Fruit fly (Drosophila melanogaster) whole organism, embryonic: ENCODE results near the gene CG17562.

Experiments
- Atf-2 ChIP-seq: fragments of 200-800 bp; sonication (Bioruptor generic); optimal IDR thresholded peaks from 2 replicates; lab custom pipeline; 2016; ENCODE audit warnings: missing biosample characterization, missing genetic modification characterization
- CG10274 ChIP-seq: fragments of 200-800 bp; sonication (Bioruptor generic); optimal IDR thresholded peaks from 3 replicates; lab custom pipeline; 2017; ENCODE audit warnings: missing biosample characterization, mild to moderate bottlenecking, missing genetic modification characterization
- CG10366 ChIP-seq: fragments of 200-800 bp; sonication (Bioruptor generic); IDR thresholded peaks from 2 replicates; pipeline ENCODE4 v1.3.6; 2022; ENCODE audit warnings: missing biosample characterization, missing genetic modification characterization
- CG15601 ChIP-seq: fragments of 200-800 bp; sonication (Bioruptor generic); optimal IDR thresholded peaks from 3 replicates; lab custom pipeline; 2019; ENCODE audit warnings: missing biosample characterization, mild to moderate bottlenecking, missing genetic modification characterization, moderate library complexity
- CG33213 ChIP-seq: fragments of 200-800 bp; sonication (Bioruptor generic); optimal IDR thresholded peaks from 3 replicates; lab custom pipeline; 2016; ENCODE audit warnings: missing biosample characterization, missing genetic modification characterization
- CG4730 ChIP-seq: fragments of 200-800 bp; sonication (Bioruptor generic); IDR thresholded peaks from 2 replicates; pipeline ENCODE4 v1.3.6; 2022; ENCODE audit warnings: missing biosample characterization, missing genetic modification characterization
- Kr ChIP-seq: fragments of 200-800 bp; sonication (Bioruptor generic); optimal IDR thresholded peaks from 2 replicates; lab custom pipeline; 2017; ENCODE audit warnings: missing biosample characterization, mild to moderate bottlenecking, missing genetic modification characterization
- Opbp ChIP-seq: fragments of 200-800 bp; sonication (Bioruptor generic); IDR thresholded peaks from 3 replicates; pipeline ENCODE4 v1.3.6; 2022; ENCODE audit warnings: missing biosample characterization, missing genetic modification characterization; ENCODE audit not compliant: partially characterized antibody
- Ptx1 ChIP-seq: fragments of 200-800 bp; sonication (Bioruptor generic); IDR thresholded peaks from 2 replicates; pipeline ENCODE4 v1.3.6; 2022; ENCODE audit warnings: missing biosample characterization, missing genetic modification characterization
- hb ChIP-seq: fragments of 200-800 bp; sonication (Bioruptor generic); IDR thresholded peaks from 3 replicates; pipeline ENCODE4 v1.3.6; 2022; ENCODE audit warnings: missing biosample characterization, missing genetic modification characterization; ENCODE audit not compliant: partially characterized antibody
- insv ChIP-seq, 2 experiments: fragments of 200-800 bp; sonication (Bioruptor generic); optimal IDR thresholded peaks; 3 replicates each; lab custom pipeline; 2016 to 2018; ENCODE audit warnings: missing biosample characterization in 2 of 2, missing genetic modification characterization in 2 of 2
- inv ChIP-seq: fragments of 200-800 bp; sonication (Bioruptor generic); IDR thresholded peaks from 2 replicates; pipeline ENCODE4 v1.3.6; 2022; ENCODE audit warnings: missing biosample characterization, missing genetic modification characterization; ENCODE audit not compliant: partially characterized antibody
- ken ChIP-seq: fragments of 200-800 bp; sonication (Bioruptor generic); IDR thresholded peaks from 3 replicates; pipeline ENCODE4 v1.3.6; 2022; ENCODE audit warnings: missing biosample characterization, missing genetic modification characterization
- sc ChIP-seq, 3 experiments: fragments of >200 bp in 2 of 3; fragments of 200-800 bp in 1 of 3; sonication (Bioruptor generic) in 1 of 3; optimal IDR thresholded peaks; 2 replicates in 2 of 3; 3 replicates in 1 of 3; lab custom pipeline; 2017; ENCODE audit warnings: mild to moderate bottlenecking in 1 of 3, missing biosample characterization in 1 of 3, missing genetic modification characterization in 1 of 3, missing genetic modification reagents in 1 of 3
- wdn ChIP-seq: fragments of 200-800 bp; sonication (Bioruptor generic); IDR thresholded peaks from 2 replicates; pipeline ENCODE4 v1.3.6; 2022; ENCODE audit warnings: missing biosample characterization, missing genetic modification characterization
- zf30C ChIP-seq: fragments of 200-800 bp; sonication (Bioruptor generic); optimal IDR thresholded peaks from 3 replicates; lab custom pipeline; 2018; ENCODE audit warnings: missing biosample characterization, mild to moderate bottlenecking, missing genetic modification characterization

The CG17562 gene

DNA sequence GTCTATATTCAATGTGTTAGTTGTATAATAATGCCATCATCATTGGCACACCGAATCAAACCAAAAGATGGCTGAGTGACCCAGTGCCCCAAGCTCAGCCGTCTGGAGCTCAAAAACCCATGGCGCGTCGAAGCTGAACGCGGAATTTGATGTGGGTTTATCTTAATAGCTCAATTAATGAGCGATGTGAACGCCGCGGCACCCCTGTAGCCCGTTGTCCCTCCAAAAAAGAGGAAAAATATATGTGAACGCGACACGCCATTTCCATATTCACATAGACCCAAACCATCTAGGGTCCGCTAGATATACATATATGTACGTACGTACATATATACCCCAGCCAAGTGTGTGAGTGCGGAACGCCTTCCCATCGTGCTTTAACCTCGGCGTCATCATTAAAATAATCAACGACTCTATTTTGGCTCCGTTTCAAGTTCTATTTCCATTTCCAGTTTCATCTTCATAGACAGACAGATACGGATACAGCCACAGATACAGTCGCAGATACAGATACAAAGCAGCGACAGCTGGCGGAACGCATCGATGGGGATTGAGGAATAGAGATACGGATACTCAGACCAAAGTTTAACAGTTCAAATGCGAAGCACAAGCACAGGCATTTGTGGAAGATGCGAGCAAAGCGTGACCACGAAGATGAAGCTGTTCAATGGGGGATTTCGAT, 49.2 kb downstream of the CG17562 start (continued):
- TF ChIP-seq CG10274 (GFP tag; lab: Kevin White, UChicago) (no peak), Ptx1 (GFP tag; lab: Robert Waterston, UW) (no peak), CG10366 (GFP tag; lab: Robert Waterston, UW) (no peak), ken (GFP tag; lab: Robert Waterston, UW) (no peak), wdn (no peak), hb (no peak), Opbp (GFP tag; lab: Robert Waterston, UW) (no peak), CG15601 (tag; lab: Kevin White, UChicago) (no peak), inv (no peak), sc (optimal IDR thresholded peaks at IDR 0.05; lab: Kevin White, UChicago) (no peak), sc (GFP tag; optimal IDR thresholded peaks at IDR 0.05; lab: Kevin White, UChicago) (no peak), CG33213 (GFP tag; lab: Kevin White, UChicago) (no peak), Atf-2 (no peak), CG4730 (GFP tag; lab: Robert Waterston, UW) (no peak), Kr (no peak), insv (GFP tag; optimal IDR thresholded peaks at IDR 0.05; lab: Kevin White, UChicago) (no peak), zf30C (no peak)
